Worm (Caenorhabditis elegans): ENCODE data around the gene cnb-1.

cnb-1 gene

DNA sequence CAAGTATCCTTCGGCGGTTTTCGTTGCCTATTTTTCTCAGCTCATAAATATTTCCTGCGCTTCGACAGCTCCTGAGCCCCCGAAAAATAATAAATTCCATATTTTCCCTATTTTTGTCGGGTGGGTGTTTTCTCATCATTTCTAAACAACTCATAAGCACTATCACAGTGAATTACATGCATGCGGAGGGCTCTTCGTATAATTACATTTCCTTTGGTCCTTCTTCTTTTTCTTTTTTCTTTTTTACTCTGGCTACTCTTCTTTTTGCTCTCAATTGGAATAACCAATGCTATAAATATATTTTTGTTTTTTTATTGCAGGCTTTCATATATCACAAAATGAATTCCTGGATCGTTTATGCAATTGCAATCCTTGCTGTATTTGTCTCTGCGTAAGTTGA, 33.6 kb upstream of the cnb-1 start, which contains the start of gene T02E9.5:
Gene T02E9.5, plus strand, starts transcription at position 321 of the 400 bp plus-strand sequence.
- TF ChIP-seq pha-4 (tag; optimal IDR thresholded peaks at IDR 0.05) (no peak), F57A8.1 (GFP tag; optimal IDR thresholded peaks at IDR 0.05) (no peak), sea-2 (GFP tag; IDR thresholded peaks at IDR 0.05) (no peak), Y67H2A.10 (GFP tag; conservative IDR thresholded peaks at IDR 0.05) (no peak), hsf-1 (GFP tag; IDR thresholded peaks at IDR 0.05) (no peak), nfyb-1 (GFP tag; IDR thresholded peaks at IDR 0.05) (no peak), D2030.7 (GFP tag; IDR thresholded peaks at IDR 0.05) (no peak), nhr-90 (tag; optimal IDR thresholded peaks at IDR 0.05) (no peak), snpc-1.1 (tag; optimal IDR thresholded peaks at IDR 0.05; ENCODE audit: insufficient read depth) (no peak), ztf-26 (tag; optimal IDR thresholded peaks at IDR 0.05) (no peak), bed-2 (GFP tag; IDR thresholded peaks at IDR 0.05) (no peak), F23B12.7 (tag; optimal IDR thresholded peaks at IDR 0.05; ENCODE audit: insufficient read depth) (no peak), lin-26 (GFP tag; IDR thresholded peaks at IDR 0.05) (no peak), pbrm-1 (GFP tag; IDR thresholded peaks at IDR 0.05) (no peak), F39B2.1 (GFP tag; IDR thresholded peaks at IDR 0.05) (no peak)

DNA sequence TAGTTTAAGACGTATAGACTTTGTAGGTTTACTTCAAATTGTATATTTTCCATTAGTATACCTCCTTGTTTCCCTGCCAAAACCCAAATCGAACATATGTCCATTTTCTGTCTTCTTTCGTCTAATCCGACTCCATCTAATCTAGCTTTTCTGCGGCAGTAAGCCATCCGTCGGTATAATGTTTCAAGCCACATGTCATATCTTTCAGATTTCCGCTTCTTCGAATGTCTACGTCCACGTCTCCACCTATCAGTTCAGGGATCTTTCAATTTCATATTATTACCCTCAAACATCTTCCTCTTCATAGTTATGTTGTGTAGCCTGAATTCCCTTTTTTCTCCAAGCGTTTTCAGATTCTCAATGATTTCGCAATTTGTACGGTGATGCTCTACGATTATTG, 31.4 kb upstream of the cnb-1 start:
- TF ChIP-seq tbp1 (GFP tag; optimal IDR thresholded peaks at IDR 0.05): no peak
- TF ChIP-seq sdz-38 (tag; optimal IDR thresholded peaks at IDR 0.05): no peak
- no peak for TF ChIP-seq tbx-9 (tag; optimal IDR thresholded peaks at IDR 0.05; ENCODE audit: borderline replicate concordance)
- TF ChIP-seq sea-2 (GFP tag; IDR thresholded peaks at IDR 0.05): no peak
- TF ChIP-seq dpff-1 (tag; optimal IDR thresholded peaks at IDR 0.05): no peak
- no peak for TF ChIP-seq lin-35 (GFP tag; optimal IDR thresholded peaks at IDR 0.05)
- TF ChIP-seq zfh-2 (GFP tag; conservative IDR thresholded peaks at IDR 0.05): no peak
- no peak for TF ChIP-seq T07F8.4 (tag; optimal IDR thresholded peaks at IDR 0.05)
- no peak for TF ChIP-seq cebp-1 (GFP tag; IDR thresholded peaks at IDR 0.05)
- no peak for TF ChIP-seq cebp-1 (tag; optimal IDR thresholded peaks at IDR 0.05)
- TF ChIP-seq let-607 (tag; optimal IDR thresholded peaks at IDR 0.05): no peak
- TF ChIP-seq athp-1 (tag; optimal IDR thresholded peaks at IDR 0.05): no peak
- TF ChIP-seq nhr-90 (tag; optimal IDR thresholded peaks at IDR 0.05): no peak
- no peak for TF ChIP-seq egrh-3 (GFP tag; IDR thresholded peaks at IDR 0.05)
- TF ChIP-seq ztf-18 (tag; optimal IDR thresholded peaks at IDR 0.05): no peak
- no peak for TF ChIP-seq F22D6.2 (tag; optimal IDR thresholded peaks at IDR 0.05)
- TF ChIP-seq xnd-1 (tag; optimal IDR thresholded peaks at IDR 0.05): no peak
- no peak for TF ChIP-seq mel-28 (tag; optimal IDR thresholded peaks at IDR 0.05; ENCODE audit: borderline replicate concordance)

- TF ChIP-seq egl-18 (GFP tag; IDR thresholded peaks at IDR 0.05) (no peak), tbp1 (GFP tag; optimal IDR thresholded peaks at IDR 0.05) (no peak), ceh-27 (GFP tag; optimal IDR thresholded peaks at IDR 0.05) (no peak), zim-3 (tag; optimal IDR thresholded peaks at IDR 0.05) (no peak), ccch-3 (GFP tag; optimal IDR thresholded peaks at IDR 0.05) (no peak), pbrm-1 (GFP tag; IDR thresholded peaks at IDR 0.05) (no peak), madf-3 (GFP tag; IDR thresholded peaks at IDR 0.05) (no peak), F39B2.1 (GFP tag; IDR thresholded peaks at IDR 0.05) (no peak), F55B11.4 (tag; optimal IDR thresholded peaks at IDR 0.05; ENCODE audit: borderline replicate concordance, insufficient read depth) (no peak), aptf-3 (GFP tag; IDR thresholded peaks at IDR 0.05) (no peak), cebp-1 (GFP tag; IDR thresholded peaks at IDR 0.05) (no peak), cebp-1 (tag; optimal IDR thresholded peaks at IDR 0.05) (no peak), nhr-179 (tag; optimal IDR thresholded peaks at IDR 0.05) (no peak), D2030.7 (GFP tag; IDR thresholded peaks at IDR 0.05) (no peak), F22D6.2 (tag; optimal IDR thresholded peaks at IDR 0.05) (no peak), ztf-6 (GFP tag; IDR thresholded peaks at IDR 0.05) (no peak)
Observed at ce11 chrV:11344816-11345336, 30.7 kb upstream of the cnb-1 start.

All from whole organism, young adult.